Worm (Caenorhabditis elegans) whole organism, midembryonic: Measurements from ENCODE around the gene unc-2.
A peak's percentile ranks its signal among the peaks of the same experiment; 100 is the strongest.

Source experiments
- T22C8.4 ChIP-seq: fragments of 200-800 bp; sonication (Bioruptor generic); IDR thresholded peaks from 2 replicates; pipeline ENCODE4 v1.3.6; 2022; ENCODE audit warnings: missing genetic modification characterization, missing compliant biosample characterization
- cog-1 ChIP-seq: sonication (generic microtip); optimal IDR thresholded peaks from 2 replicates; lab custom pipeline; 2016; ENCODE audit warnings: missing genetic modification characterization, missing compliant biosample characterization
- flt-1 ChIP-seq: fragments of 200-800 bp; sonication (Bioruptor generic); IDR thresholded peaks from 2 replicates; pipeline ENCODE4 v1.3.6; 2022; ENCODE audit warnings: missing genetic modification characterization, missing compliant biosample characterization
- klf-2 ChIP-seq: fragments of 200-800 bp; sonication (Bioruptor generic); conservative IDR thresholded peaks from 2 replicates; pipeline ENCODE4 v1.3.6; 2022; ENCODE audit warnings: missing genetic modification reagents, missing genetic modification characterization, missing compliant biosample characterization
- med-1 ChIP-seq: sonication (generic microtip); optimal IDR thresholded peaks from 2 replicates; lab custom pipeline; 2017; ENCODE audit warnings: missing genetic modification characterization, mild to moderate bottlenecking, missing compliant biosample characterization, antibody characterized with exemption, missing genetic modification reagents; ENCODE audit not compliant: insufficient read depth
- ref-1 ChIP-seq: fragments of 200-800 bp; sonication (Bioruptor generic); conservative IDR thresholded peaks from 2 replicates; pipeline ENCODE4 v1.3.6; 2022; ENCODE audit warnings: missing genetic modification reagents, missing genetic modification characterization, missing compliant biosample characterization
- tab-1 ChIP-seq: fragments of 200-800 bp; sonication (Bioruptor generic); IDR thresholded peaks from 2 replicates; pipeline ENCODE4 v1.3.6; 2022; ENCODE audit warnings: missing genetic modification characterization, missing compliant biosample characterization
- ztf-23 ChIP-seq: fragments of 200-800 bp; sonication (Bioruptor generic); IDR thresholded peaks from 2 replicates; pipeline ENCODE4 v1.3.6; 2022; ENCODE audit warnings: missing genetic modification reagents, missing genetic modification characterization, missing compliant biosample characterization
- ztf-29 ChIP-seq: fragments of 200-800 bp; sonication (Bioruptor generic); IDR thresholded peaks from 2 replicates; pipeline ENCODE4 v1.3.6; 2022; ENCODE audit warnings: missing genetic modification reagents, missing genetic modification characterization, missing compliant biosample characterization

The unc-2 gene

DNA sequence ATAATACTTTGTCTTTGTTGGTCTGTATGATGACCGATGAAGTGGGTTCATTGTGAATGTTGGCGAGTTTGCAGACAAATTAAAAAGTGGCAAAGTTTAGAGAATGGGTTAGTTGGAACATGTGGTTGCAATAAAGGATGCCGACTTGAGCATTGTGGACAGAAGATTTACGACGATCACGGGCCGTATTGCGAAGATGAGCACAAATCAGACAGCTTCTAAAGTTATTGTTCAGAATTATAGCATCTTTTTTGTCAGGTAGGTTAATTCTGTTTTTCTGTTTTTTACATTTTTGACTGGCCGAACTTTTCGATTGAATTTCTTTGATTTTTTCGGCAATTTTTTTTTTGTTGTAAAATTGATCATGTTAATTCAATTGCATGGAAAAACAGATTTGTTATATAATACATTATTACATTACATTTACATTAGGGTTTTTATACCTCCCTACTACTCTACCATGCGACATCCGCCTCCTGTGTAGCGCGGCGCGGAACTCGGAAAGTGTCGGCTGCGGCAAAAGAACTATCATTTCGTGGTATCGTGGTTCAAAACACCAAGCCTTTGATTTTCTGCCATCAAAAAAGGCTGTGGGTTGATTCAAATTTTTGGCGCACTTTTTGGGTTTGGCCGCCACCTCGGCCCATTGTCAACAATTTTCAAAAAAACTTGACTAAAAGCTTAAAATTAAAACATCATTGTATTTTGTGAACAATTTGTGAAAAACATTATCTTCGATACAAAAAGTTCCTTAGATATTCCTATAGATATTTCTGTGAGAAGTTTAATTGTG is at the start of gene unc-2:
Gene unc-2 (minus strand): TSS at position 51 of the 793 bp plus-strand sequence.
- TF ChIP-seq ztf-29 (no peak), ztf-23 (GFP tag; lab: Robert Waterston, UW) (no peak), med-1 (GFP tag; lab: Kevin White, UChicago) (no peak), tab-1 (no peak), ref-1 (no peak), klf-2 (GFP tag; lab: Robert Waterston, UW) (no peak), flt-1 (no peak), T22C8.4 (GFP tag; lab: Robert Waterston, UW) (no peak)

DNA sequence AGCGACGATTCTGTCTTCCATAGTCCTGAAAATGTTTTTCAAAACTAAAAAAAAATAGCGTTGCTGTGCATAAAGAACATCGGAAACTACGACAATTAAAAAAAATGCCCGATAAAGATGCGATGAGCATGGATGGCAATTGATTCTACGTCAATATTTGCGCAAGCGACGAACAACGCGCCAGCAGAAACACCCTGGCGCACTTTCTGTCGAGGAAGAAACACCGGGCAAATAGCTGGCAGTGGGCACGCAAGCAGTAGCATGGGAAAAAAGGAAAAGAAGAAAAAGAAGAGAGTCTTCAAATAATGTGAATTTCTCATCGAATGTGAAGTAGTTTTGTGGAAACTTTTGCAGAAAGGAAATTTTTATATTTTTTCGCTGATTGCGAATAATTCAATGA is 46.3 kb upstream of the unc-2 start, which contains the start of gene C14A11.9:
Gene C14A11.9 (minus strand): TSS at position 27 of the 400 bp plus-strand sequence.
- TF ChIP-seq ref-1: no peak
- TF ChIP-seq ztf-29: 0 out of 2 replicates have a peak, but pooled peaks have one; percentile 20
- peak; percentile 47 for TF ChIP-seq med-1 (GFP tag; lab: Kevin White, UChicago)
- TF ChIP-seq T22C8.4 (GFP tag; lab: Robert Waterston, UW): 0 out of 2 replicates have a peak, but pooled peaks have one; percentile 29
- peak; percentile 80 for TF ChIP-seq ztf-23 (GFP tag; lab: Robert Waterston, UW)
- TF ChIP-seq cog-1: peak; percentile 72
- TF ChIP-seq flt-1: peak; percentile 66
- TF ChIP-seq klf-2 (GFP tag; lab: Robert Waterston, UW): 0 out of 2 replicates have a peak, but pooled peaks have one; percentile 13
- TF ChIP-seq tab-1: peak; percentile 74; the same call in 1 of the 2 replicates

DNA sequence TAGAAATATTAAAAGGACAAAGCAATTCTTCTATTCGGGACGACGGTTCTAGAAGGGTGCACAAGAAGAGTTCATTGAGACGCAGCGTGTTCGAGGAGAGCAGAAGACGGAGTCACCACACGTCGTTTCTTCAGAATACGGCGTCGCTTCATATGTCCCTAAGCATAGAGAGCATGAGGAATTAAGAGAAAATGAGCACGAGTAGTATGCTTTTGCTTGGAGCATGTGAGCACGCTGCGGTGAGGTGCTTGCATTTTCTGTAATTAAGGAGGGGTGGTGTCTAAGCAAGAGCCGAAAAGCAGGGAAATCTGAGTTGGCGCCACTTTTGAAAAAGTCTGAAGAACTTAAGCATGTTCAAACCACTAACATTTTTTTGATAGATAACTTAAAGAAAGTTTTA is 44.1 kb upstream of the unc-2 start, which contains the start of gene C14A11.5:
Gene C14A11.5 (minus strand): TSS at position 139 of the 400 bp plus-strand sequence.
- TF ChIP-seq klf-2 (GFP tag; lab: Robert Waterston, UW): no peak
- TF ChIP-seq ztf-29: no peak
- no peak for TF ChIP-seq T22C8.4 (GFP tag; lab: Robert Waterston, UW)
- TF ChIP-seq tab-1: no peak
- no peak for TF ChIP-seq ref-1
- no peak for TF ChIP-seq cog-1
- no peak for TF ChIP-seq med-1 (GFP tag; lab: Kevin White, UChicago)
- no peak for TF ChIP-seq flt-1
- no peak for TF ChIP-seq ztf-23 (GFP tag; lab: Robert Waterston, UW)

DNA sequence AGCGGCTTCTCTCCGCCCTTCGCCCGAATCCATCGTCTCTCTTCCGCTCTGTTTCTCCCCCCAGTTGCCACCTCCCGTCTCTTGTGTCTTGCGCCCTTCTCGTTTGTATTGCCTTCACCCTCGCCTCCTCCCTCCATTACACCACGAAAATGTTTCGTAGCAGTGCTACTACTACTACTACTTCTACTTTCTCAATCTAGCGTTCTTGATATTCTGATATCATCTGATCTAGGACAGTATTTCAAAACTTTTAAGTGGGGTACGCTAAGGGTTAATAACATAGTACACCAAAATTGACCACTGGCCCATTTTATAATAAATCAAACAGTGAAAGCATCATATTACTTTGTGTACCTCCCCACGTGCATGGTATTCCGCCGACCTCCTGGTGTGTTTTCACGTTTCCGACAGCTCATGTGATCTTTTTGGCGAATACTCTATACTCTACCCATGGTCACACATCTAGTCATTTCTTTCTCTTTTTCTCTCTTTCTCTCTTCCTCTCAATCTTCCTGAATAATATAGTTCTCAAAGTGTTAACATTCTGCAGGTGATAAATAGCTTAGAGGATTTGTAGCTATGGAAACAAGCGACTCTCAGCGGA is 39.3 kb upstream of the unc-2 start, which contains the start of gene C14A11.2:
Gene C14A11.2 (plus strand): TSS at position 551 of the 604 bp plus-strand sequence.
- TF ChIP-seq flt-1: no peak
- TF ChIP-seq T22C8.4 (GFP tag; lab: Robert Waterston, UW): no peak
- TF ChIP-seq ztf-23 (GFP tag; lab: Robert Waterston, UW): no peak
- no peak for TF ChIP-seq ref-1

DNA sequence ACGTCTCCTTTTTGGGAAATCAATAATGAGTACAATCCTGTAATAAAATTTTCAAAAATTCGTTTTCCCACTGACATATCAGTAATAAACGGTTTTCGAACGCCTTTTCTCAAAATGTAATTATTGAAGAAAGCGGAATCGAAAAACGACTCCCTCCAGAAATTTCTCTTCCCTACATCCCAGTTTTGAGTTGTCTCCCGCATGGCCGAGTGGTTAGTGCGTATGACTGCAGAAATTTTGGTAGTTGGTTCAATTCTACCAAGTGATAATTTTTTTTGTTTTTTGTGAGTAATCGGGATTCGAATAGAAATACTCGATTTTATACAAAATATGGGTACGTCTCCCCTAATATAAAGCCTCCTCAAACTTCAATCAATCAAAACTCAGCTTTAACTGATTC is 38.3 kb upstream of the unc-2 start:
- peak; percentile 51; the same call in 1 of the 2 replicates for TF ChIP-seq ref-1
- TF ChIP-seq T22C8.4 (GFP tag; lab: Robert Waterston, UW): peak; percentile 36; the same call in 1 of the 2 replicates
- peak; percentile 53 for TF ChIP-seq flt-1
- 0 out of 2 replicates have a peak, but pooled peaks have one; percentile 36 for TF ChIP-seq tab-1
- peak; percentile 56; the same call in 1 of the 2 replicates for TF ChIP-seq ztf-23 (GFP tag; lab: Robert Waterston, UW)

DNA sequence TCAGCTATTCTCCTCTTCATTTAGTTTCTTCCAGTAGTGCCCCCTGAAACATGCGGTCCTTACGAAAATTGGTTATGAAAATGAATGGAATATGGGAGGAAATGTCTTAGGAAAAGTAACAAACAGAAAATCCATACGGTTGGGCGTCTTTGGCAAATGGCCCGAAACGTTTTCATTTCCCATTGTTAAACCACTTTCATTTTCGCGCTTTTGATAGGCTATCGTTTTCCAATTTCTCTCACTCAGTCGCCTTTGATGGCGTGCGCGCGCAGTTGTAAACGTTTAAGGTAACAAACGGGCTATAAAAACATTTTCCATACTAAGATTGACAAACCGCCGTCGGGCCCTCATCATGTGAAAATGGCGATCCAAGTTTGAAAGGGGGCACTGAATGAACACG is 31.7 kb upstream of the unc-2 start:
- no peak for TF ChIP-seq ref-1
- no peak for TF ChIP-seq klf-2 (GFP tag; lab: Robert Waterston, UW)
- TF ChIP-seq ztf-23 (GFP tag; lab: Robert Waterston, UW): no peak
- no peak for TF ChIP-seq flt-1
- TF ChIP-seq ztf-29: no peak
- no peak for TF ChIP-seq med-1 (GFP tag; lab: Kevin White, UChicago)
- no peak for TF ChIP-seq cog-1
- no peak for TF ChIP-seq T22C8.4 (GFP tag; lab: Robert Waterston, UW)
- TF ChIP-seq tab-1: no peak

DNA sequence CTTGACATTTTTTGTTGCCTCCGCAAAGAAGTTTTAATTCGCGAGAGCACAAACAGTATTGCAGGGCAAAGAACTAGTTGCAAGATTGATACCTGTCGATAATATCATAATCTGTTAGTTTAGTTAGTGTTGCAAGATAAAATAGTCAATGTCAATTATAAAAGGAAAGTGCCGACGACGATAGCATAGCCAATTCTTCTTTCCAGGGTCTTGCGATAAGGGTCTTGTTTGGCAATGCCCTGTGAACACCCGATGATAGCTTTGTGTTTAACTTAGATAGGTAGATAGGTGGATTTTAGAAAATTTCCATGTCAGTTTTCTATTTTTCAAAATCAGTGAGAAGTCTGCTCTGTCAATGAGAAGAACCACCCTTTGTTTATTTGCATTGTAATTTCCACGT is 31.0 kb upstream of the unc-2 start:
- TF ChIP-seq med-1 (GFP tag; lab: Kevin White, UChicago) (no peak), ref-1 (no peak), ztf-29 (no peak), cog-1 (no peak), klf-2 (GFP tag; lab: Robert Waterston, UW) (no peak), tab-1 (no peak), T22C8.4 (GFP tag; lab: Robert Waterston, UW) (no peak), ztf-23 (GFP tag; lab: Robert Waterston, UW) (no peak), flt-1 (no peak)

DNA sequence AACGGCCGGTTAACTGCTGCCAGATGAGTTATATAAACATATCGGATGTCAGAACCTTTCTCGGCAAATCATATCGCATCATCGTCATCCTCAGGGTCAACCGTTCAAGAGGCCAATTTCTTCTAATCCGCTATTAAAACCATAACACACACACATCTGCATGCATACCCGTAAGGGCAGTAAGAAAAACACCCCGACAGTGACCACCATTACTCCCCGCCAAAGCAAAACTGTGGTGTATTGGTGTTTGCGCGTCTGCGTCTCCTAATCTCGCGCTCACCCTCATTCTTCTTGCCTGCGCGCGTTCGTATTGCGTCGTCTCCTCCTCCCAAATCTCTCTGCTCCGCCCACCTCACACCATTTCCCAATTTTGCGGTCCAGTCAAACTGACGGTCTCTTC is 30.2 kb upstream of the unc-2 start:
- no peak for TF ChIP-seq T22C8.4 (GFP tag; lab: Robert Waterston, UW)
- no peak for TF ChIP-seq cog-1
- peak; percentile 37; the same call in 1 of the 2 replicates for TF ChIP-seq flt-1
- no peak for TF ChIP-seq med-1 (GFP tag; lab: Kevin White, UChicago)
- TF ChIP-seq klf-2 (GFP tag; lab: Robert Waterston, UW): no peak
- no peak for TF ChIP-seq ref-1

DNA sequence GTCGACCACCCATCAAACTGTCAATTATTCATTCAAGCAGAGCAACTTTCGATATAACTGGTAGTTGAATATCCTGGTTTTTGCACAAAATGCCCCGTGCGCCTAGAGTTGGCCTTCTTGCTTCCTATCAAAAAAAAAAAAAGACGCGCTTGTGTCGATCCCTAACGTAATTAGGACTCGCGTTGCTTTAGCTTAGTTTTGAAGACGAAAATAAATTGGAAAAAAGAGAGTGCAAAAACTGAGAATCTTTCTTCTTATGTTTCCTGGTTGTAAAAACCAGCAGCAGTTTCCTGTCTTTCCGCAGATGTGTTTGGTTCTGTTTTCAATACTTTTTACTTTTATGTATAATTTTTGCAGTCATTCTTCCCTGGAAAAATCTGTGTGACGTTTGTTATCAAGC is 14.6 kb upstream of the unc-2 start:
- TF ChIP-seq med-1 (GFP tag; lab: Kevin White, UChicago): no peak
- no peak for TF ChIP-seq flt-1
- TF ChIP-seq cog-1: no peak
- TF ChIP-seq ztf-29: no peak
- no peak for TF ChIP-seq klf-2 (GFP tag; lab: Robert Waterston, UW)
- TF ChIP-seq ref-1: no peak
- TF ChIP-seq ztf-23 (GFP tag; lab: Robert Waterston, UW): no peak
- TF ChIP-seq tab-1: no peak
- no peak for TF ChIP-seq T22C8.4 (GFP tag; lab: Robert Waterston, UW)

DNA sequence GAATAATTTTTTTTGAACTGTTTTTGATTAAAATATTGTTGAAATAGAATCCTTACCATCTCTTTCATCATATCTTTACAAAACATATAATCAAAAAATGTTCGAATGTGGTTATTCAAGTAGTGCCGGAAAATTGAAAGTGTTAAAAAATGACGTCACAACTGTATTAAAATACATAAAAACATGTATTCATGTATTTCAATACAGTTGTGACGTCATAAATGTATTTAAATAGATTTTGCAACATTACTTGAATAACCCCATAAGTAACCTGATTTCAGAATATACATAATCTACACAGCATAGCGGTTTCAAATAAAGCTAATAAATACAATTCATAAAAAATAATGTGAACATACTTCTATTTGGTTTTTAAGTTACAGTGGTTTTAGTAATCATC is 13.6 kb upstream of the unc-2 start:
- no peak for TF ChIP-seq tab-1
- TF ChIP-seq ztf-23 (GFP tag; lab: Robert Waterston, UW): no peak
- no peak for TF ChIP-seq cog-1
- TF ChIP-seq klf-2 (GFP tag; lab: Robert Waterston, UW): no peak
- TF ChIP-seq med-1 (GFP tag; lab: Kevin White, UChicago): no peak
- TF ChIP-seq T22C8.4 (GFP tag; lab: Robert Waterston, UW): no peak
- no peak for TF ChIP-seq flt-1
- no peak for TF ChIP-seq ref-1
- no peak for TF ChIP-seq ztf-29
